Worm (Caenorhabditis elegans) whole organism, late embryonic: Measurements from ENCODE around the gene sre-32.
A peak's percentile ranks its signal among the peaks of the same experiment; 100 is the strongest.

Experiments used
- K02D7.2 ChIP-seq: sonication (generic microtip); optimal IDR thresholded peaks from 2 replicates; lab custom pipeline; 2017; ENCODE audit warnings: mild to moderate bottlenecking, missing genetic modification characterization, missing compliant biosample characterization
- Y22D7AL.16 ChIP-seq: sonication (generic microtip); optimal IDR thresholded peaks from 2 replicates; lab custom pipeline; 2016; ENCODE audit warnings: missing genetic modification characterization, missing compliant biosample characterization
- ceh-31 ChIP-seq: sonication (generic microtip); optimal IDR thresholded peaks from 2 replicates; lab custom pipeline; 2016; ENCODE audit warnings: missing genetic modification characterization, missing compliant biosample characterization
- dve-1 ChIP-seq: sonication (generic microtip); optimal IDR thresholded peaks from 2 replicates; lab custom pipeline; 2017; ENCODE audit warnings: antibody characterized with exemption, mild to moderate bottlenecking, missing genetic modification characterization, missing compliant biosample characterization
- ets-4 ChIP-seq: sonication (generic microtip); optimal IDR thresholded peaks from 2 replicates; lab custom pipeline; 2016; ENCODE audit warnings: missing genetic modification characterization, missing compliant biosample characterization
- eyg-1 ChIP-seq: sonication (generic microtip); optimal IDR thresholded peaks from 2 replicates; lab custom pipeline; 2016; ENCODE audit warnings: missing genotype, missing genetic modification characterization, missing compliant biosample characterization
- pha-2 ChIP-seq: sonication (generic microtip); optimal IDR thresholded peaks from 2 replicates; lab custom pipeline; 2017; ENCODE audit warnings: mild to moderate bottlenecking, missing genetic modification characterization, missing compliant biosample characterization
- pqm-1 ChIP-seq: sonication (generic microtip); optimal IDR thresholded peaks from 2 replicates; lab custom pipeline; 2016; ENCODE audit warnings: missing genetic modification characterization, missing compliant biosample characterization
- pros-1 ChIP-seq: fragments of 150-350 bp; optimal IDR thresholded peaks from 2 replicates; lab custom pipeline; 2014; ENCODE audit warnings: missing biosample characterization, missing genetic modification reagents, missing genetic modification characterization

DNA sequence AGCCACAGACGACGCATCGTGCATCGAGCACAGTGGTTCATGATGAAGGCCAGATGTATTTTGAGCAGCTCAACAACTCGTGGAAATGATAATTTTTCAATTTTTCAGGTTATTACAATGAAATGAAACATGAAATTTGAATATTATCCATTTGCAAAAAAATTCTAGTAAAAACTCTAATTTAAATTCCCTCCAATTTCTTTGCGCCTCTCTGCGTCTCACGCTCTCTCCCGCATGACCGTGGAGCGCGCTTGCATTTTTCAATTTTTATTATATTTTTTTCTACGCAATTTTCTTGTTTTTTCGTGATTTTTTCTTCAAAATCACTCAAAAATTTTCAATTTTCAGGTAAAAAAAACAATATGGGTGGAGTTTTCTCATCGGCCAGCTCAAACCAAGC lies 2.9 kb upstream of the sre-32 start, which contains the start of gene tag-281:
- peak; percentile 15 for TF ChIP-seq ceh-31 (tag; lab: Kevin White, UChicago)
- TF ChIP-seq pqm-1 (tag; lab: Kevin White, UChicago) = no peak
- no peak for TF ChIP-seq ets-4 (tag; lab: Kevin White, UChicago)
- TF ChIP-seq Y22D7AL.16 = no peak
- no peak for TF ChIP-seq pros-1 (tag; lab: Kevin White, UChicago)
- no peak for TF ChIP-seq K02D7.2 (tag; lab: Kevin White, UChicago)
- no peak for TF ChIP-seq dve-1 (tag; lab: Kevin White, UChicago)
- no peak for TF ChIP-seq pha-2
- no peak for TF ChIP-seq eyg-1 (tag; lab: Kevin White, UChicago)
